Worm (Caenorhabditis elegans) whole organism, L4 larva: ENCODE results near the gene cpna-1.

Source experiments
- F44E2.7 ChIP-seq: fragments of 200-800 bp; sonication (Bioruptor generic); IDR thresholded peaks from 2 replicates; pipeline ENCODE4 v2.1.2; 2022; ENCODE audit warnings: missing genetic modification characterization, missing compliant biosample characterization
- ZK337.2 ChIP-seq: fragments of 200-800 bp; sonication (Bioruptor generic); IDR thresholded peaks from 2 replicates; pipeline ENCODE4 v1.3.6; 2022; ENCODE audit warnings: missing genetic modification reagents, missing genetic modification characterization, missing compliant biosample characterization
- aly-2 ChIP-seq: sonication (generic microtip); optimal IDR thresholded peaks from 2 replicates; lab custom pipeline; 2018; ENCODE audit warnings: missing biosample characterization, missing genetic modification characterization
- nhr-77 ChIP-seq: fragments of 150-350 bp; optimal IDR thresholded peaks from 2 replicates; lab custom pipeline; 2014; ENCODE audit warnings: missing biosample characterization, missing genetic modification characterization
- unc-39 ChIP-seq: sonication (generic microtip); optimal IDR thresholded peaks from 2 replicates; lab custom pipeline; 2017; ENCODE audit warnings: missing biosample characterization, missing genetic modification characterization
- unc-62 ChIP-seq, 3 experiments: fragments of 150-350 bp in 1 of 3; sonication (generic microtip); optimal IDR thresholded peaks in 2 of 3; peaks in 1 of 3; 1 replicate in 1 of 3; 2 replicates in 2 of 3; lab custom pipeline; 2014 to 2017; ENCODE audit warnings: missing biosample characterization in 3 of 3, missing genetic modification characterization in 3 of 3, missing genetic modification reagents in 3 of 3, missing genotype in 1 of 3

DNA sequence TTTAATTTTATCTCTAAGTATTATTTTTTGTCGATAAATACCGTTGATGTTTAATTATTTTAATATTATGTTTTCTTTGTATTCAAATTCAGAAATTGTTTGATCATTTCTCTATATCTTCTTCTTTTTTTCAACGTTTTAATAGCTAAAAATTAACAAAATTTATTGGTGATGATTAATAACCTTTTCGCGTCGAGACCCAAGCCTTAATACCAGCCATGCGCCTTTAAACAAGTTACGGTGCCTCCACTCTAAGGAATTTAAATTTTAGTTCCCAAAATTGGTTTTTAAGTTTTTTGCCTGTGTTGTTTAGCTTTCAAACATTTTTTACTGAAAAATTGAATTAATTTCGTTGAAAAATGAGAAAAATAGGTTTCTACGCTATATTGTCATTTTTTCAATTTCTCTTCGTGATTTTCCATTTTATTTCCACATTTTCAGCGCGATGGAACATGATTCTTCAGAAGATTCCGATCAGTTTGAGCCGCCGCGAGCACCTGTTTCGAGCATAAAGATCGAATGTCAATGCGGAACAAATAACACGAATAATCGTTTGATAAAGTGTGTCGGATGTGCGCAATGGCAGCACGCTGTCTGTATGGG, 42.7 kb downstream of the cpna-1 start, which contains the start of gene C16A11.3:
- TF ChIP-seq ZK337.2 (GFP tag; lab: Robert Waterston, UW) (no peak), F44E2.7 (GFP tag; lab: Robert Waterston, UW) (no peak), aly-2 (tag; lab: Kevin White, UChicago) (no peak), unc-62 (GFP tag; optimal IDR thresholded peaks at IDR 0.05 in 1 of 2; lab: Kevin White, UChicago) (no peak), unc-62 (tag; optimal IDR thresholded peaks at IDR 0.05; lab: Kevin White, UChicago) (no peak), unc-39 (tag; lab: Kevin White, UChicago) (no peak), nhr-77 (tag; lab: Kevin White, UChicago) (no peak)
